Worm (Caenorhabditis elegans) whole organism, early embryonic: ENCODE data around the gene M106.7.

Source experiments
- B0310.2 ChIP-seq: sonication (generic microtip); optimal IDR thresholded peaks from 2 replicates; lab custom pipeline; 2016; ENCODE audit warnings: mild to moderate bottlenecking, missing genetic modification characterization, missing compliant biosample characterization
- F13C5.2 ChIP-seq: sonication (generic microtip); optimal IDR thresholded peaks from 2 replicates; lab custom pipeline; 2017; ENCODE audit warnings: mild to moderate bottlenecking, missing genetic modification characterization, inconsistent platforms, missing compliant biosample characterization
- aly-1 ChIP-seq: sonication (generic microtip); optimal IDR thresholded peaks from 2 replicates; lab custom pipeline; 2016; ENCODE audit warnings: missing genetic modification characterization, missing compliant biosample characterization
- ama-1 ChIP-seq: fragments of 150-350 bp; optimal IDR thresholded peaks from 2 replicates; lab custom pipeline; 2014
- ets-7 ChIP-seq: sonication (generic microtip); optimal IDR thresholded peaks from 2 replicates; lab custom pipeline; 2016; ENCODE audit warnings: missing genotype, missing genetic modification characterization, missing compliant biosample characterization
- flt-1 ChIP-seq: fragments of 200-800 bp; sonication (Bioruptor generic); IDR thresholded peaks from 2 replicates; pipeline ENCODE4 v1.3.6; 2022; ENCODE audit warnings: missing genetic modification characterization, missing compliant biosample characterization
- hmbx-1 ChIP-seq: sonication (generic microtip); optimal IDR thresholded peaks from 2 replicates; lab custom pipeline; 2016; ENCODE audit warnings: mild to moderate bottlenecking, missing genetic modification characterization, missing compliant biosample characterization
- hmg-4 ChIP-seq: fragments of 200-800 bp; sonication (Bioruptor generic); optimal IDR thresholded peaks from 2 replicates; lab custom pipeline; 2018; ENCODE audit warnings: mild to moderate bottlenecking, missing genetic modification characterization, missing compliant biosample characterization
- hnd-1 ChIP-seq: sonication (generic microtip); optimal IDR thresholded peaks from 2 replicates; lab custom pipeline; 2016; ENCODE audit warnings: missing genetic modification characterization, missing compliant biosample characterization
- pes-1 ChIP-seq: fragments of 200-800 bp; sonication (Bioruptor generic); IDR thresholded peaks from 2 replicates; pipeline ENCODE4 v1.3.6; 2022; ENCODE audit warnings: missing genetic modification reagents, missing genetic modification characterization, missing compliant biosample characterization
- scrt-1 ChIP-seq: fragments of 200-800 bp; sonication (Bioruptor generic); IDR thresholded peaks from 2 replicates; pipeline ENCODE4 v1.3.6; 2022; ENCODE audit warnings: missing genetic modification characterization, missing compliant biosample characterization
- sea-1 ChIP-seq: fragments of 200-800 bp; sonication (Bioruptor generic); conservative IDR thresholded peaks from 2 replicates; pipeline ENCODE4 v1.3.6; 2022; ENCODE audit warnings: missing genetic modification characterization, missing compliant biosample characterization
- tbx-11 ChIP-seq: fragments of 200-800 bp; sonication (Bioruptor generic); IDR thresholded peaks from 2 replicates; pipeline ENCODE4 v1.3.6; 2022; ENCODE audit warnings: missing genetic modification characterization, missing compliant biosample characterization
- tra-4 ChIP-seq: sonication (generic microtip); optimal IDR thresholded peaks from 2 replicates; lab custom pipeline; 2017; ENCODE audit warnings: missing genetic modification characterization, missing compliant biosample characterization

DNA sequence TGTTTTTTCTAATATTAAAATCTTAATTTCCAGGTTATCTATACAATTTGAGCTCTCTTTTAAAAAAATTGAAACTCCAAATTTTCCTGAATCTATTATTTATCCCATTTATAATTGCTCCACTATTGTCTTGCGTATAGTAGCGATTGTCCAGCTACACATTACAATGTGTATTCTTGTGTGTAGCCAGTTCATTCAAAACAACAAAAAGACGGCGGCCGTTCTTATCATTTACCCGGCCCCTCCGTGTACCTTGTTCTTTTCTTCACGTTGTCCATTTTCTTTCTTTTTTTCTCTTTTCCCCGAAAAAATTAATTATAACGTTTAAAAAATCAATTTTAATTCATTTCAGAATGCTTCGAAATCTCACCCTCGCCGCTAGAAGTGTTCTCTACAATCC, 36.3 kb downstream of the M106.7 start, which contains the start of gene ech-4:
- TF ChIP-seq ama-1 (lab: Kevin White, UChicago): no peak
- no peak for TF ChIP-seq hnd-1
- TF ChIP-seq hmg-4 (GFP tag; lab: Kevin White, UChicago): no peak
- TF ChIP-seq flt-1 (GFP tag; lab: Robert Waterston, UW): no peak
- no peak for TF ChIP-seq pes-1 (GFP tag; lab: Robert Waterston, UW)
- no peak for TF ChIP-seq tra-4 (tag; lab: Kevin White, UChicago)
- TF ChIP-seq hmbx-1 (tag; lab: Kevin White, UChicago): no peak
- no peak for TF ChIP-seq B0310.2 (tag; lab: Kevin White, UChicago)
- TF ChIP-seq tbx-11 (GFP tag; lab: Robert Waterston, UW): no peak
- TF ChIP-seq scrt-1 (GFP tag; lab: Robert Waterston, UW): no peak
- TF ChIP-seq sea-1 (GFP tag; lab: Robert Waterston, UW): no peak
- TF ChIP-seq F13C5.2: no peak
- no peak for TF ChIP-seq aly-1 (tag; lab: Kevin White, UChicago)
- TF ChIP-seq ets-7: no peak
